Worm (Caenorhabditis elegans): ENCODE data around the gene rab-14.

rab-14 gene

DNA sequence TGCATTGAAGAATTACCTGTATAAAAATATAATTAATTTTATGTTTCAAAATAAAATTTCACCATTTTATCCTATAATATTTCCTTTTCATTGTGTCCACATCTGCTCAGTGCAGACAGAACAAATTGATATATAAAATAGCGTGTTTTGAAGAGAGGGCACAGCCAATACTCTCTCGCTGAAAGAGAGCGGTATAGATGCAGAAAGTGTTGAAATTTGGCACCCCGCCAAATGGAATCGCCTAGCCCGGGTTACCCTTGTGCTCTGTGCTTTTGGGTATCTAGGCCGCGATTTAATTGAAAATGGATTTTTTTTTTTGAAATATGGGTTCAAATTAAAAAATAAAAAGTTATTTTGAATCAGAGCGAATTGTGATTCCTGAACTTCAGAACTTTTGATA is 10.7 kb upstream of the rab-14 start:
- peak; percentile 67 for TF ChIP-seq ceh-34 (tag; optimal IDR thresholded peaks at IDR 0.05)
- TF ChIP-seq unc-42 (tag; optimal IDR thresholded peaks at IDR 0.05): peak; percentile 29
- TF ChIP-seq ceh-9 (tag; optimal IDR thresholded peaks at IDR 0.05): no peak

DNA sequence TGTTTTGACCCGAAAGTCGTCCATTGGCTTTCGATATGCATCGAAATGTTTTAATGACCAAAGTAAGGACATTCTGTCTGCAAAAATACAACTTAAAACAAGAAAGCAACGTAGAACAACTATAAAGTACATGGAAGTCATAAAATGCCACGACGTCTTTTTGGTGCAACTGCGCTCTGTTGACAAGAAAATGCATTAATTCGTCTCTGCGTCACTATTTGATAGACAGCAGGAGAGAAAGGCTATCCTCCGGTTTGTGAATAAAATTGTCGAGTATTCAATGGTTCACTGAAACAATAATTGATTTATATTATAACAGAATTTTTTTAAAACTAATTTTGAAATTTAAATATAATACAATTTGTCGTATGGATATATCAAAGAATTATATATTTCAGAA is 10.0 kb upstream of the rab-14 start, which contains the start of gene ergi-3:
Gene ergi-3, minus strand, starts transcription at position 311 of the 400 bp plus-strand sequence.
- TF ChIP-seq ceh-31 (tag; optimal IDR thresholded peaks at IDR 0.05): peak; percentile 43
- TF ChIP-seq ceh-45 (GFP tag; IDR thresholded peaks at IDR 0.05): 0 out of 2 replicates have a peak, but pooled peaks have one; percentile 24
- no peak for TF ChIP-seq ceh-48 (tag; optimal IDR thresholded peaks at IDR 0.05)
- TF ChIP-seq pros-1 (tag; optimal IDR thresholded peaks at IDR 0.05): peak; percentile 7
- TF ChIP-seq unc-55 (GFP tag; optimal IDR thresholded peaks at IDR 0.05): peak; percentile 75
- peak; percentile 18 for TF ChIP-seq nfya-1 (tag; optimal IDR thresholded peaks at IDR 0.05)
- TF ChIP-seq ama-1 (optimal IDR thresholded peaks at IDR 0.05): no peak
- peak; percentile 84 for TF ChIP-seq unc-42 (tag; optimal IDR thresholded peaks at IDR 0.05)
- peak; percentile 28 for TF ChIP-seq dve-1 (tag; optimal IDR thresholded peaks at IDR 0.05)
- peak; percentile 25 for TF ChIP-seq ceh-18 (tag; optimal IDR thresholded peaks at IDR 0.05)

DNA sequence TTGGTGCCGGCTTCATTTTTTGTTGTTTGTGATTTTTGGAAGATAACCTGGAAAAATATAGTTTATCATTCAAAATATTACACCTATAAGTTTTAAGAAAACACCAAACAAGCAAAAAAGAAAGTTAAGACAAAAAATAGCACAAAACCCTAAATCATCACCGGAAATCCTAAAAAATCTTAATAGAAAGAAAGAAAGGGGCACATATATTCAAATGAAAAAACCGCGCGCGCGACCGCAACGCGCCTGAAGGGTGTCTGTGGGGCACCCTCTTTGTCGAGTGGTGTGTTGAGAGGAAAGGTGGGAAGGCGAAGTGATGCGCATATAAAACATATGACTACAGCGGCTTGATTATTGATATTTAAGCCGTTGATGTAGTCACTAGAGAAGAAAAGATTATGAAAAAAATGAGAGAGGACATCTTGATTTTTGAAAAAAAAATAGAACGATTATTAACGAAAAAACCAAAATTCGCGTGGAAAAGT is 7.4 kb upstream of the rab-14 start, which contains the start of gene K09E9.3:
Gene K09E9.3, minus strand, starts transcription at position 51 of the 485 bp plus-strand sequence.
- TF ChIP-seq ahr-1 (tag; optimal IDR thresholded peaks at IDR 0.05) (no peak), ceh-31 (tag; optimal IDR thresholded peaks at IDR 0.05) (peak; percentile 2), fax-1 (tag; optimal IDR thresholded peaks at IDR 0.05) (no peak), hlh-15 (tag; optimal IDR thresholded peaks at IDR 0.05) (no peak), nfya-1 (tag; optimal IDR thresholded peaks at IDR 0.05) (peak; percentile 37)

DNA sequence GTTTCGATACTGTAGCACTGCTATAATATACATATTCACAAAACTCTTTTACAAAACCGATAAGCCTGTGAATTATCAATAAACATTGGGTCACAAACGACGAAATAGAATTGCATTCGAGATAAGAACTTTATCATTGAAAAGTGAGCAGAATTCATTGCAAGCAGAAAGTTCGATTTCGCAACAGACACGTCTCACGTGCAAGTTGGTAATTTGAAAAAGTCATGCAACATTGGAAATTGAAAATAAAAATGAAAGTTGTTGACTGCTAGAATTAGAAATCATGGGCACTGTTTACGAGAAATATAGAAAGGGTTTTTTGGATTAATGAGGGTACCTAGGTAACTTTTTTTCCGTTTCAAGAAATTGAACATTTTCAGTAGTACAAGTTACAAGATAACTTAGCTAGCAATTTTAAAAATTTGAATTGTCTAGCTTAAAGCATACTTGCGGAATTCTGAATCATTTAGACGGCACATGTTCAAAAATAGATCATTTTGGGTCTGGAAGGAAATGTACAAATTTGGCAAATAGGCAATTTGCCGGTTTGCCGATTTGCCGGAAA is 4.2 kb upstream of the rab-14 start:
- TF ChIP-seq elt-2 (tag; optimal IDR thresholded peaks at IDR 0.05) (peak; percentile 88), ceh-30 (tag; optimal IDR thresholded peaks at IDR 0.05) (no peak)

DNA sequence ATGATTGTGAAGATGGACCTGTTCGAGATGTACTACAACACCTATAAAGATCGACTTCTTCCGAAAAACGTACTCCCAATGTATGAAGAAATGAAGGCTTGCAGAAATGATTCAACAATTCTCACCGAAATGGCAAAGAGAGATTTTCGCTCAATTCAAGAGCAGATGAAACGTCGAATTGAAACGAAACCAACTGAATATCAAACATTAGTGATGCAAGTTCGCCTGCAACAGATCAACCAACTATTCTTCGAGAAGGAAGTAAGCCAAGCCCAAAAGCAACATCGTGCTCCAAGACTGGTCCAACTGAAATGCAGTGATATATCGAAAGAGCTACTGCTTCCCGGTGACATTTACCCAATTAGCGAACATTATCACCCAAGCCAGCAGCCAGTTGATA is 3.3 kb upstream of the rab-14 start:
- TF ChIP-seq T23F11.4 (GFP tag; optimal IDR thresholded peaks at IDR 0.05) (no peak), ztf-16 (tag; optimal IDR thresholded peaks at IDR 0.05) (no peak), hlh-15 (tag; optimal IDR thresholded peaks at IDR 0.05) (no peak), lim-6 (tag; optimal IDR thresholded peaks at IDR 0.05) (no peak), syd-9 (tag; optimal IDR thresholded peaks at IDR 0.05) (no peak), zip-5 (tag; optimal IDR thresholded peaks at IDR 0.05) (no peak), lin-11 (tag; optimal IDR thresholded peaks at IDR 0.05) (no peak), pros-1 (tag; optimal IDR thresholded peaks at IDR 0.05) (no peak), hlh-30 (tag; optimal IDR thresholded peaks at IDR 0.05; ENCODE audit: insufficient read depth) (no peak), ceh-45 (GFP tag; IDR thresholded peaks at IDR 0.05) (no peak), ttx-3 (tag; optimal IDR thresholded peaks at IDR 0.05) (no peak), elt-4 (tag; optimal IDR thresholded peaks at IDR 0.05) (no peak), pqm-1 (tag; optimal IDR thresholded peaks at IDR 0.05) (no peak), ceh-31 (tag; optimal IDR thresholded peaks at IDR 0.05) (no peak), F13H6.1 (tag; optimal IDR thresholded peaks at IDR 0.05) (no peak), ama-1 (optimal IDR thresholded peaks at IDR 0.05) (no peak), eyg-1 (tag; optimal IDR thresholded peaks at IDR 0.05) (no peak), tbx-2 (tag; optimal IDR thresholded peaks at IDR 0.05) (no peak)

DNA sequence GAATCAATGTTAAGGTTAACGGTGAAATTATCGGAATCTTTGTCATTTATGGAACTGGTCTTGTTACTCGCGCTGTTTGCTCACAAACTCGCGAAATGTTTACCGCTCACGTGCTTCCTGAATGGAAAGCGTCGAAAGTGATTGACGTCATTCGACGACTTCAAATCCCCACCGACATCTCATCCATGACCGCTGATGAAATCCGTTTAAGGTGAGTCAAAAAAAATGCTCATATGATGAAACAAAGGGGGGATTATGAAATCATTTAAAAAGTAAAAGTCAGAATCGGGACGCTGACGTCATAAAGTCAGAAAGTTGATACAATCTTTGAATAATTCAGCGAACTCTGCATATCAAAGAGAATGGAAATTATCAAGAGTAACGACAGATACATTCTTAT is 2.2 kb upstream of the rab-14 start:
- TF ChIP-seq ceh-9 (tag; optimal IDR thresholded peaks at IDR 0.05): no peak
- no peak for TF ChIP-seq syd-9 (tag; optimal IDR thresholded peaks at IDR 0.05)
- no peak for TF ChIP-seq ttx-3 (tag; optimal IDR thresholded peaks at IDR 0.05)
- no peak for TF ChIP-seq pat-9 (tag; optimal IDR thresholded peaks at IDR 0.05)
- TF ChIP-seq pha-4 (tag; optimal IDR thresholded peaks at IDR 0.05): no peak
- no peak for TF ChIP-seq ref-2 (tag; optimal IDR thresholded peaks at IDR 0.05)
- TF ChIP-seq lim-6 (tag; optimal IDR thresholded peaks at IDR 0.05): no peak
- no peak for TF ChIP-seq pqm-1 (tag; optimal IDR thresholded peaks at IDR 0.05)
- TF ChIP-seq nhr-232 (tag; optimal IDR thresholded peaks at IDR 0.05): no peak
- no peak for TF ChIP-seq unc-3 (GFP tag; conservative IDR thresholded peaks at IDR 0.05)
- TF ChIP-seq unc-3 (tag; optimal IDR thresholded peaks at IDR 0.05): no peak
- TF ChIP-seq pha-2 (tag; optimal IDR thresholded peaks at IDR 0.05): no peak
- no peak for TF ChIP-seq fkh-10 (GFP tag; optimal IDR thresholded peaks at IDR 0.05)
- no peak for TF ChIP-seq ceh-6 (GFP tag; optimal IDR thresholded peaks at IDR 0.05)
- no peak for TF ChIP-seq ceh-30 (tag; optimal IDR thresholded peaks at IDR 0.05)
- TF ChIP-seq hlh-30 (tag; optimal IDR thresholded peaks at IDR 0.05; ENCODE audit: insufficient read depth): no peak
- no peak for TF ChIP-seq K02D7.2 (tag; optimal IDR thresholded peaks at IDR 0.05)
